Worm (Caenorhabditis elegans): Measurements from ENCODE around the gene rpl-32.

The rpl-32 gene

DNA sequence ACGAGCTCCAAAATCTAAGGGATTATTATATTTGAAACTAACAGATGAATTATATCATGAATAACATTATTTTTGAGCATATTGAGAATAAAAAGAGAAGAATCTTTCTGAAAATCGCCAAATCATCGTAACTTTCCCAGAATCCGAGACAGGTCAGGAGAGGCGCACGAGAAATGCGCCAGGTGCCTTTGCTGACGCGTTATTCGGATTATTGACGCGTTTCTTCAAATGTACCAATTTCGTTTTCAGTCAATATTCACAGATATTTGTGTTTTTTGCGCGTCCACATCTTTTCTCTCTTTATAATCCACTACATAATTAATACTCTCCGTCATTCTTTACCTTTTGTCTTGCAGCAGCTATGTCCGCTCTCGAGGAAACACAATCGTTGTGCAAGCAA lies 42.1 kb upstream of the rpl-32 start, which contains the start of gene T24H10.1 (continued):
- TF ChIP-seq aptf-3 (GFP tag; IDR thresholded peaks at IDR 0.05) (no peak), mxl-1 (tag; optimal IDR thresholded peaks at IDR 0.05) (no peak), rec-8 (tag; optimal IDR thresholded peaks at IDR 0.05) (no peak), attf-6 (GFP tag; IDR thresholded peaks at IDR 0.05) (no peak), F57C9.4 (tag; optimal IDR thresholded peaks at IDR 0.05) (no peak), F10E7.11 (tag; optimal IDR thresholded peaks at IDR 0.05) (no peak), him-1 (tag; optimal IDR thresholded peaks at IDR 0.05) (peak; percentile 34), sptf-2 (GFP tag; optimal IDR thresholded peaks at IDR 0.05) (no peak), zfh-2 (GFP tag; conservative IDR thresholded peaks at IDR 0.05) (no peak), egl-18 (GFP tag; IDR thresholded peaks at IDR 0.05) (no peak), Y53G8AR.9 (GFP tag; conservative IDR thresholded peaks at IDR 0.05) (0 out of 2 replicates have a peak, but pooled peaks have one; percentile 52), bed-2 (GFP tag; IDR thresholded peaks at IDR 0.05) (no peak), nhr-179 (tag; optimal IDR thresholded peaks at IDR 0.05) (no peak), nhr-90 (tag; optimal IDR thresholded peaks at IDR 0.05) (no peak), athp-1 (tag; optimal IDR thresholded peaks at IDR 0.05) (no peak), egrh-3 (GFP tag; IDR thresholded peaks at IDR 0.05) (no peak), efl-1 (GFP tag; optimal IDR thresholded peaks at IDR 0.05) (peak; percentile 51), snpc-3.4 (tag; optimal IDR thresholded peaks at IDR 0.05) (peak; percentile 10), ceh-100 (GFP tag; IDR thresholded peaks at IDR 0.05) (0 out of 2 replicates have a peak, but pooled peaks have one; percentile 36), attf-3 (GFP tag; conservative IDR thresholded peaks at IDR 0.05) (peak; percentile 66; the same call in 1 of the 2 replicates), madf-10 (tag; optimal IDR thresholded peaks at IDR 0.05) (no peak), Y67H2A.10 (GFP tag; conservative IDR thresholded peaks at IDR 0.05) (no peak), unc-62 (GFP tag; optimal IDR thresholded peaks at IDR 0.05) (no peak), mes-4 (tag; optimal IDR thresholded peaks at IDR 0.05) (no peak), F37B4.10 (GFP tag; IDR thresholded peaks at IDR 0.05) (no peak), mel-28 (tag; optimal IDR thresholded peaks at IDR 0.05; ENCODE audit: borderline replicate concordance) (no peak), nfya-1 (tag; optimal IDR thresholded peaks at IDR 0.05; ENCODE audit: borderline replicate concordance, insufficient read depth) (no peak), Y95B8A.8 (GFP tag; IDR thresholded peaks at IDR 0.05) (no peak), ceh-91 (GFP tag; IDR thresholded peaks at IDR 0.05) (no peak), ztf-6 (GFP tag; IDR thresholded peaks at IDR 0.05) (no peak), let-526 (GFP tag; IDR thresholded peaks at IDR 0.05) (no peak), F52B5.7 (tag; optimal IDR thresholded peaks at IDR 0.05) (no peak), snpc-1.1 (tag; optimal IDR thresholded peaks at IDR 0.05; ENCODE audit: insufficient read depth) (no peak), ekl-4 (GFP tag; IDR thresholded peaks at IDR 0.05) (peak; percentile 80), B0261.1 (tag; optimal IDR thresholded peaks at IDR 0.05) (no peak), rpc-1 (optimal IDR thresholded peaks at IDR 0.05) (no peak), rpc-1 (tag; optimal IDR thresholded peaks at IDR 0.05) (no peak), snpc-4 (GFP tag; optimal IDR thresholded peaks at IDR 0.05) (no peak), snpc-4 (tag; optimal IDR thresholded peaks at IDR 0.05) (peak in 2 of 4 experiments; percentile 51 to 53), B0019.2 (GFP tag; conservative IDR thresholded peaks at IDR 0.05) (no peak), cebp-2 (GFP tag; IDR thresholded peaks at IDR 0.05) (no peak), madf-6 (GFP tag; IDR thresholded peaks at IDR 0.05) (peak; percentile 69), Y56A3A.18 (GFP tag; IDR thresholded peaks at IDR 0.05) (peak; percentile 61; the same call in 1 of the 2 replicates), attf-5 (GFP tag; optimal IDR thresholded peaks at IDR 0.05) (peak; percentile 28), nhr-27 (tag; optimal IDR thresholded peaks at IDR 0.05) (no peak), ZK185.1 (tag; optimal IDR thresholded peaks at IDR 0.05; ENCODE audit: poor library complexity, severe bottlenecking) (peak; percentile 68), F23B12.7 (tag; optimal IDR thresholded peaks at IDR 0.05; ENCODE audit: insufficient read depth) (peak; percentile 13), snpc-1.3 (tag; optimal IDR thresholded peaks at IDR 0.05; ENCODE audit: insufficient read depth) (no peak)
